Worm (Caenorhabditis elegans) whole organism, L1 larva: ENCODE measurements around the gene fbxa-113.

Experiments
- lsy-2 ChIP-seq, 2 experiments: fragments of 150-350 bp; optimal IDR thresholded peaks; 2 replicates each; lab custom pipeline; 2014; ENCODE audit warnings: missing biosample characterization in 2 of 2, missing genetic modification characterization in 2 of 2
- zip-4 ChIP-seq: fragments of 200-800 bp; sonication (Bioruptor generic); optimal IDR thresholded peaks from 2 replicates; lab custom pipeline; 2018; ENCODE audit warnings: mild to moderate bottlenecking, missing genetic modification characterization, moderate library complexity, missing compliant biosample characterization

DNA sequence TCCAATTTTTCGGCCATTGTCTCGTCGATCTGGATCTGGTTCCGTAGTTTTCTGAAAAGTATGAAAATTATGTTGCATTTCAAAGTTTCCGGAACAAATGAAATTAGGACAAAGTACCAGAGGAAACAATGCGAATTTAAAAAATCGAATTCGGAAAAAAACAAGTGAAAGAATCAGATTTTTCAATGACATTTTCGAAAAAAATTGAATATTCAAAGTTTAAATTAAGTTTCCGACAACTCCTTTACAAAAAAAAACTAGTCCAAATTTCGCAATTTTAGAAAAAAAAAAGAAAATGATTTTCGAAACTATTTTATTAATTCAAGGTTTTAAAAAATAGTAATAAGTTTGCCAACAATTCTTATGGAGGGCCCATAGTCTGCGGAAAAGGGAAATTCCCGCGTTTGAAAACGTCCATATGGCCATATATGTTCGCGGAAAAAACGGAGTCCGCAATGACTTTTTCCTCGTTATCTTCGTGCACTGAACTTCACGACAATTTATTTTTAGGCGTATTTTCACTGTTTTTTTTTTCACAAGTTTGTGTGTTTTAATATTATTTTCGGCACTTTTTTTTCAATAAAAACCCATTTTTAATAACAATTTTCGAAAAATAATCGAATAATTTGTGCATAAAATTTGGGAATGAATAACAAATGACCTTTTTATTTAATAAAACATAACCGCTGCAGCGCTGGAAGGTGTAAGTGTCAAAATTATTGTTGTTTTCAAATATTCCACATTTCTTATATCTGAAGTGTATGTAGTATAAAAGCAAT, 10.9 kb upstream of the fbxa-113 start, which contains the start of the genes fbxa-115 and Y113G7B.27:
- TF ChIP-seq lsy-2 (tag; optimal IDR thresholded peaks at IDR 0.05; lab: Kevin White, UChicago) (no peak), zip-4 (GFP tag; lab: Kevin White, UChicago) (no peak)
